Worm (Caenorhabditis elegans) whole organism, L4/young adult: ENCODE results near the gene C10G8.4.

Source experiments
- W03F9.2 ChIP-seq: fragments of 150-350 bp; optimal IDR thresholded peaks from 2 replicates; lab custom pipeline; 2014; ENCODE audit warnings: missing biosample characterization, missing genetic modification characterization
- dao-5 ChIP-seq: sonication (generic microtip); optimal IDR thresholded peaks from 2 replicates; lab custom pipeline; 2016; ENCODE audit warnings: missing genotype, missing genetic modification characterization, moderate library complexity, missing compliant biosample characterization

- TF ChIP-seq dao-5 (tag; lab: Kevin White, UChicago) (no peak), W03F9.2 (tag; lab: Kevin White, UChicago) (no peak)
These were observed 718 bp downstream of the C10G8.4 start, which contains the start of gene C10G8.3 for ce11 chrV:5312453-5312852.
